Fruit fly (Drosophila melanogaster): ENCODE results near the gene CG11373.
A peak's percentile ranks its signal among the peaks of the same experiment; 100 is the strongest.

CG11373 gene

DNA sequence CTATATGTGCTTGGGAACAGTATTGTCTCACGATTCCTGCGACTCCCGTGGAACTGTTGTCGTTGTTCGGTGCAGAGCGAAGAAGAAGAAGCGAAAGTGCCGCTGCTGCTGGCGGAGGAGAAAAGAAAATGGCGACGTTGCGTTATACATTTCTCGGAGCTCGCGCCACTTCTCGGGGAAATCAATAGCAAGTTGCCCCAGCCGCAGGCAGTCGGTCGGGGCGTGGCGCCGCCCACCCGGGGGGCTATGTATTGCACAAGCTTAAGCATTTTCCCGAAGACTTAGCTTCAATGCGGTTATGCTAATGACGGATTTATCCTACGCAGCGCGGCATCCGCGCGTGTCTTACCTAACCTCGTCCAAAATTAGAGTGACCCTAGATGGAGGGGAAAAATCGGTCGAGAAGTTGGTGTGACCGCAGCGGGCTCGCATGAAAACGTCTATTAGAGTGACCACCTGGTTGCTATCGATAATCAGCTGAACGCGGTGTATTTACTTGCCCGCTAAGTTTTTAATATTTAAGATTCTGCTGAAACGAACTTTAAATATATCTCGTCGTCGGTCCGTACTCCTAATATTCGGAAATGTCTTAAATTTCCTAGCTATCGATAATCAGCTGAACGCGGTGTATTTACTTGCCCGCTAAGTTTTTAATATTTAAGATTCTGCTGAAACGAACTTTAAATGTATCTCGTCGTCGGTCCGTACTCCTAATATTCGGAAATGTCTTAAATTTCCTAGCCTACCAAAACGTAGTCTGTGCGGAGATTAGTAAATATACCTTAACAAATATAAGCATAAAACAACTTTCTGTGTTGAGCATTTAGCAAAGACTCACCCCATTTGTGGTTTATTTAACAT is 47.6 kb upstream of the CG11373 start, which contains the start of gene Rm62 (continued):
- TF ChIP-seq gcm (GFP tag; optimal IDR thresholded peaks at IDR 0.05) = peak; percentile 48
- TF ChIP-seq lbe (GFP tag; optimal IDR thresholded peaks at IDR 0.05) = no peak
- peak; percentile 44 for TF ChIP-seq org-1 (GFP tag; optimal IDR thresholded peaks at IDR 0.05)
- no peak for TF ChIP-seq CG2120 (GFP tag; optimal IDR thresholded peaks at IDR 0.05)
- TF ChIP-seq tap (tag; optimal IDR thresholded peaks at IDR 0.05) = peak; percentile 22
- peak; percentile 37 for TF ChIP-seq HHEX (GFP tag; optimal IDR thresholded peaks at IDR 0.05)
- TF ChIP-seq danr (GFP tag; IDR thresholded peaks at IDR 0.05) = no peak
- TF ChIP-seq CG9797 (GFP tag; optimal IDR thresholded peaks at IDR 0.05) = peak; percentile 90
- peak; percentile 52 for TF ChIP-seq sob (GFP tag; IDR thresholded peaks at IDR 0.05)
- TF ChIP-seq oc (tag; optimal IDR thresholded peaks at IDR 0.05) = peak; percentile 60
- TF ChIP-seq Dek (tag; optimal IDR thresholded peaks at IDR 0.05) = no peak
- no peak for TF ChIP-seq CG8290 (GFP tag; optimal IDR thresholded peaks at IDR 0.05)
- peak; percentile 31 to 66 for TF ChIP-seq CG8290 (tag; optimal IDR thresholded peaks at IDR 0.05)
- TF ChIP-seq B-H2 (GFP tag; optimal IDR thresholded peaks at IDR 0.05) = peak; percentile 29
- 0 out of 3 replicates have a peak, but pooled peaks have one; percentile 26 for TF ChIP-seq vnd (GFP tag; IDR thresholded peaks at IDR 0.05; ENCODE audit: partially characterized antibody)
- TF ChIP-seq E2f2 (GFP tag; IDR thresholded peaks at IDR 0.05) = peak; percentile 88
- TF ChIP-seq dm (GFP tag; optimal IDR thresholded peaks at IDR 0.05) = peak; percentile 53
- peak; percentile 92 for TF ChIP-seq YL-1 (GFP tag; optimal IDR thresholded peaks at IDR 0.05)
- TF ChIP-seq Xrp1 (GFP tag; IDR thresholded peaks at IDR 0.05) = peak; percentile 40; the same call in 1 of the 2 replicates
- no peak for TF ChIP-seq CG11085 (GFP tag; IDR thresholded peaks at IDR 0.05)
- peak; percentile 14 for TF ChIP-seq chn (GFP tag; optimal IDR thresholded peaks at IDR 0.05)
- TF ChIP-seq CG34376 (GFP tag; optimal IDR thresholded peaks at IDR 0.05) = peak; percentile 56
- TF ChIP-seq unc-4 (GFP tag; IDR thresholded peaks at IDR 0.05; ENCODE audit: partially characterized antibody) = peak; percentile 40; the same call in 1 of the 2 replicates
- TF ChIP-seq CG12391 (tag; optimal IDR thresholded peaks at IDR 0.05) = no peak
- no peak for TF ChIP-seq fd102C (GFP tag; optimal IDR thresholded peaks at IDR 0.05)
- peak; percentile 59; the same call in 1 of the 2 replicates for TF ChIP-seq amos (GFP tag; IDR thresholded peaks at IDR 0.05; ENCODE audit: partially characterized antibody)
- TF ChIP-seq Awh (GFP tag; IDR thresholded peaks at IDR 0.05) = peak; percentile 53
- no peak for TF ChIP-seq CG16779 (GFP tag; IDR thresholded peaks at IDR 0.05)
- TF ChIP-seq CG13624 (GFP tag; optimal IDR thresholded peaks at IDR 0.05) = peak; percentile 57
- TF ChIP-seq CG13424 (tag; optimal IDR thresholded peaks at IDR 0.05) = peak; percentile 11
- TF ChIP-seq NC2β (GFP tag; optimal IDR thresholded peaks at IDR 0.05) = peak; percentile 6

DNA sequence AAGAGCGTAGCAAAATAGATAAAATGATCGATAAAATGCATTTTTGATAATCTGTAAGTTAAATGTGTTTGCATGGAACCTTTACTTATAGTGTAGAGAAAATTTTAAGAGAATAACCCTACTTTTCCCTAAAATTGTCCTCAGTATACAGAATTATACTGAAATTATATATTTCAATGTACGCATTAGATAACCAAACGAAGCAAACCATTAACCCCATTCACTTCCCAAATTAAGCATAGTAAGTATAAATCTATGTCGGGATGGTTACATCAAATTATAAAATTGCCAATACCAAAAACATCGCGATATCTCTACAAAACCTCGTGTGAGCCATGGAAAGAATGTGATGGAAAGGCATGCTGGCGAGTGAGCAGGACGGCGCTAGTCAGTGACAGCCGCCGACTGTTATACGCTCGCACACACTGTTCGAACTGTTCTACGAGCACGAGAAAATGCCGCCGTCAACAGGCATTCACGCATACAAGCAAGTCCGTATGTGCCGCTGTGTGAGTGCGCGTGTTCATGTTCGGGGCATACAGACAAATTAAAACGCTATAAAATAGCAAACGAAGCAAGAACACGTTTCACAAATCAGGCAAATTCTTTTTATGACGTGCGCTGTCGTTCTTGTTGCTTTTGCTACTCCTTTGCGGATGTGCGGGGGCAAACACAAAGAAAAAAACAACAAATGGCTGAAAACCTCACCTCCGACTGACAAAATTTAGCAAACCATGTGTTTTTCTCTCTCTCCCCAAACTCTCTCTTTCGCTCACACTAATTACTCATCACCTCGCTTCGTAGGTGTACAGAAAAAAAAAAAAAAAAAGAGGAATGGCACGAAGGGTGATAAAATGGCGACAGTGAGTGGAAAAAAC is 46.6 kb upstream of the CG11373 start:
- TF ChIP-seq cwo (GFP tag; optimal IDR thresholded peaks at IDR 0.05) = peak; percentile 81
- TF ChIP-seq cg (GFP tag; optimal IDR thresholded peaks at IDR 0.05) = peak; percentile 94
- peak; percentile 31 for TF ChIP-seq lab (GFP tag; optimal IDR thresholded peaks at IDR 0.05)
- no peak for TF ChIP-seq NK7.1 (GFP tag; optimal IDR thresholded peaks at IDR 0.05)
- TF ChIP-seq aop (GFP tag; IDR thresholded peaks at IDR 0.05) = no peak
- TF ChIP-seq toy (GFP tag; IDR thresholded peaks at IDR 0.05) = no peak
- TF ChIP-seq Dip2 (GFP tag; IDR thresholded peaks at IDR 0.05) = no peak
- TF ChIP-seq Lpt (GFP tag; optimal IDR thresholded peaks at IDR 0.05) = no peak
- TF ChIP-seq Side (GFP tag; optimal IDR thresholded peaks at IDR 0.05) = no peak
- TF ChIP-seq CG11504 (tag; optimal IDR thresholded peaks at IDR 0.05) = no peak
- TF ChIP-seq slbo (GFP tag; IDR thresholded peaks at IDR 0.05) = peak; percentile 26; the same call in 1 of the 2 replicates
- TF ChIP-seq CG34422 (GFP tag; IDR thresholded peaks at IDR 0.05) = peak; percentile 58; the same call in 1 of the 3 replicates
- peak; percentile 50 for TF ChIP-seq lbe (GFP tag; optimal IDR thresholded peaks at IDR 0.05)
- no peak for TF ChIP-seq HLH3B (GFP tag; IDR thresholded peaks at IDR 0.05)
- TF ChIP-seq CG1832 (GFP tag; optimal IDR thresholded peaks at IDR 0.05) = peak; percentile 74
- no peak for TF ChIP-seq fd64A (GFP tag; optimal IDR thresholded peaks at IDR 0.05)
- no peak for TF ChIP-seq chn (GFP tag; optimal IDR thresholded peaks at IDR 0.05)
- peak; percentile 37; the same call in 1 of the 2 replicates for TF ChIP-seq Rfx (GFP tag; IDR thresholded peaks at IDR 0.05)
- no peak for TF ChIP-seq CG17802 (tag; optimal IDR thresholded peaks at IDR 0.05)

Data from whole organism, embryonic.